Worm (Caenorhabditis elegans) whole organism, L1 larva: ENCODE results near the gene nlp-49.

Experiments
- C16A3.4 ChIP-seq: fragments of 150-350 bp; optimal IDR thresholded peaks from 2 replicates; lab custom pipeline; 2014; ENCODE audit warnings: missing biosample characterization, missing genetic modification characterization
- F16B12.6 ChIP-seq: fragments of 150-350 bp; optimal IDR thresholded peaks from 2 replicates; lab custom pipeline; 2014; ENCODE audit warnings: missing biosample characterization, missing genetic modification characterization
- aly-2 ChIP-seq: fragments of 150-350 bp; optimal IDR thresholded peaks from 2 replicates; lab custom pipeline; 2014; ENCODE audit warnings: missing biosample characterization, missing genetic modification characterization
- blmp-1 ChIP-seq: fragments of 150-350 bp; optimal IDR thresholded peaks from 2 replicates; lab custom pipeline; 2014; ENCODE audit warnings: missing biosample characterization, missing genetic modification characterization
- ceh-8 ChIP-seq: fragments of 200-800 bp; sonication (Bioruptor generic); optimal IDR thresholded peaks from 2 replicates; lab custom pipeline; 2018; ENCODE audit warnings: mild to moderate bottlenecking, missing genetic modification characterization, moderate library complexity, missing compliant biosample characterization
- ceh-90 ChIP-seq: sonication (generic microtip); optimal IDR thresholded peaks from 2 replicates; lab custom pipeline; 2016; ENCODE audit warnings: missing genetic modification characterization, missing compliant biosample characterization
- dsc-1 ChIP-seq: sonication (generic microtip); optimal IDR thresholded peaks from 2 replicates; lab custom pipeline; 2016; ENCODE audit warnings: mild to moderate bottlenecking, missing genetic modification characterization, missing compliant biosample characterization
- egl-13 ChIP-seq: sonication (generic microtip); optimal IDR thresholded peaks from 2 replicates; lab custom pipeline; 2016; ENCODE audit warnings: missing genotype, missing genetic modification reagents, missing genetic modification characterization, missing compliant biosample characterization
- elt-3 ChIP-seq, 6 experiments: fragments of 150-350 bp in 1 of 6; sonication (generic microtip); optimal IDR thresholded peaks; 2 replicates each; lab custom pipeline; 2017 to 2018; ENCODE audit warnings: missing biosample characterization in 6 of 6, missing genetic modification characterization in 6 of 6, inconsistent platforms in 1 of 6
- ets-5 ChIP-seq: fragments of 200-800 bp; sonication (Bioruptor generic); IDR thresholded peaks from 2 replicates; pipeline ENCODE4 v1.3.6; 2022; ENCODE audit warnings: missing genetic modification characterization, missing compliant biosample characterization
- fkh-10 ChIP-seq: sonication (generic microtip); optimal IDR thresholded peaks from 2 replicates; lab custom pipeline; 2017; ENCODE audit warnings: missing biosample characterization, missing genetic modification reagents, missing genetic modification characterization
- fkh-4 ChIP-seq: sonication (generic microtip); optimal IDR thresholded peaks from 2 replicates; lab custom pipeline; 2016; ENCODE audit warnings: missing compliant biosample characterization, missing genetic modification characterization, borderline replicate concordance
- fkh-8 ChIP-seq: sonication (generic microtip); optimal IDR thresholded peaks from 2 replicates; lab custom pipeline; 2016; ENCODE audit warnings: mild to moderate bottlenecking, missing genetic modification characterization, missing compliant biosample characterization
- fos-1 ChIP-seq: fragments of 150-350 bp; optimal IDR thresholded peaks from 2 replicates; lab custom pipeline; 2014; ENCODE audit warnings: missing biosample characterization, missing genetic modification characterization
- hlh-4 ChIP-seq: sonication (generic microtip); optimal IDR thresholded peaks from 2 replicates; lab custom pipeline; 2016; ENCODE audit warnings: mild to moderate bottlenecking, missing genetic modification characterization, missing compliant biosample characterization
- hpl-2 ChIP-seq: fragments of 150-350 bp; optimal IDR thresholded peaks from 2 replicates; lab custom pipeline; 2014; ENCODE audit warnings: missing biosample characterization, missing genetic modification reagents, missing genetic modification characterization
- irx-1 ChIP-seq: sonication (generic microtip); optimal IDR thresholded peaks from 2 replicates; lab custom pipeline; 2016; ENCODE audit warnings: missing genetic modification characterization, missing compliant biosample characterization
- lin-14 ChIP-seq: fragments of 200-800 bp; sonication (Bioruptor generic); optimal IDR thresholded peaks from 2 replicates; lab custom pipeline; 2018; ENCODE audit warnings: mild to moderate bottlenecking, missing genetic modification characterization, moderate library complexity, missing compliant biosample characterization
- lin-39 ChIP-seq: fragments of 150-350 bp; optimal IDR thresholded peaks from 2 replicates; lab custom pipeline; 2014; ENCODE audit warnings: missing biosample characterization, missing genetic modification reagents, missing genetic modification characterization
- mef-2 ChIP-seq: fragments of 150-350 bp; optimal IDR thresholded peaks from 2 replicates; lab custom pipeline; 2014; ENCODE audit warnings: missing biosample characterization, missing genetic modification characterization
- nhr-11 ChIP-seq: fragments of 150-350 bp; optimal IDR thresholded peaks from 2 replicates; lab custom pipeline; 2014; ENCODE audit warnings: missing biosample characterization, missing genetic modification characterization
- nhr-12 ChIP-seq: sonication (generic microtip); optimal IDR thresholded peaks from 2 replicates; lab custom pipeline; 2017; ENCODE audit warnings: missing biosample characterization, missing genetic modification characterization
- nhr-19 ChIP-seq: fragments of 200-800 bp; sonication (Bioruptor generic); conservative IDR thresholded peaks from 2 replicates; pipeline ENCODE4 v1.3.6; 2022; ENCODE audit warnings: missing genetic modification characterization, missing compliant biosample characterization
- nhr-20 ChIP-seq: sonication (generic microtip); optimal IDR thresholded peaks from 2 replicates; lab custom pipeline; 2016; ENCODE audit warnings: mild to moderate bottlenecking, missing genetic modification characterization, missing compliant biosample characterization
- nhr-28 ChIP-seq: fragments of 150-350 bp; optimal IDR thresholded peaks from 2 replicates; lab custom pipeline; 2014; ENCODE audit warnings: missing biosample characterization, missing genetic modification characterization
- nhr-71 ChIP-seq: sonication (generic microtip); optimal IDR thresholded peaks from 2 replicates; lab custom pipeline; 2016; ENCODE audit warnings: mild to moderate bottlenecking, missing genetic modification characterization, moderate library complexity, missing compliant biosample characterization
- nhr-76 ChIP-seq: sonication (generic microtip); optimal IDR thresholded peaks from 2 replicates; lab custom pipeline; 2017; ENCODE audit warnings: missing biosample characterization, missing genetic modification characterization
- nhr-85 ChIP-seq: sonication (generic microtip); peaks from one replicate; lab custom pipeline; 2016; ENCODE audit warnings: missing genetic modification characterization, inconsistent platforms, missing compliant biosample characterization
- nhr-90 ChIP-seq: sonication (generic microtip); optimal IDR thresholded peaks from 2 replicates; lab custom pipeline; 2016; ENCODE audit warnings: mild to moderate bottlenecking, missing genetic modification characterization, missing compliant biosample characterization; ENCODE audit not compliant: poor library complexity
- pag-3 ChIP-seq: sonication (generic microtip); optimal IDR thresholded peaks from 2 replicates; lab custom pipeline; 2017; ENCODE audit warnings: missing genetic modification characterization, mild to moderate bottlenecking, missing compliant biosample characterization, antibody characterized with exemption, borderline replicate concordance; ENCODE audit not compliant: insufficient read depth
- pax-3 ChIP-seq: fragments of 200-800 bp; sonication (Bioruptor generic); optimal IDR thresholded peaks from 2 replicates; lab custom pipeline; 2018; ENCODE audit warnings: mild to moderate bottlenecking, missing genetic modification characterization, moderate library complexity, missing compliant biosample characterization
- skn-1 ChIP-seq: fragments of 150-350 bp; optimal IDR thresholded peaks from 2 replicates; lab custom pipeline; 2014; ENCODE audit warnings: missing biosample characterization, missing genetic modification characterization
- snpc-4 ChIP-seq: fragments of 150-350 bp; optimal IDR thresholded peaks from 2 replicates; lab custom pipeline; 2014; ENCODE audit warnings: missing biosample characterization, missing genetic modification characterization
- snu-23 ChIP-seq: sonication (generic microtip); optimal IDR thresholded peaks from 2 replicates; lab custom pipeline; 2016; ENCODE audit warnings: missing genetic modification characterization, missing compliant biosample characterization
- swsn-7 ChIP-seq: sonication (generic microtip); optimal IDR thresholded peaks from 2 replicates; lab custom pipeline; 2016; ENCODE audit warnings: missing genetic modification characterization, missing compliant biosample characterization
- tbx-2 ChIP-seq: sonication (generic microtip); optimal IDR thresholded peaks from 2 replicates; lab custom pipeline; 2016; ENCODE audit warnings: missing genetic modification characterization, missing compliant biosample characterization

The nlp-49 gene

DNA sequence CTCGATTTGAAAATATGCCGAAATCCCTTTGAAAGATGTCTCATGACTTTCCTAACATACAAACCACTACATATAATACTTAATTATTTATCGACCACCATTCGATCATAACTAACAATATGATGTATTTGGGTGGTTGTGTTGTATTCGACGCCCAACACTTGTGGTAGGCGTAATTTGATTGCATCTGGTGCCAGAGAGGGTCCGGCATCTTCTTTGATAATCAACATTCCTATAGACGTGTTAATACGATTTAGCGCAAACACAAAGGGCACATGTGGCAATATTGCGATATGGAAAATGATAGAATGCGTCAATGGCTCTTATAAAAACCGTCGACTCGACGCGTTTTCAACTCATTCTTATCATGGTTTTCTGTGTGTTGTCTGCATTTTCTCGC, 557 bp upstream of the nlp-49 start:
- no peak for TF ChIP-seq egl-13 (tag; lab: Kevin White, UChicago)
- TF ChIP-seq lin-14, result peak; percentile 15

- no peak for TF ChIP-seq aly-2 (tag; lab: Kevin White, UChicago)
- TF ChIP-seq dsc-1, result no peak
- TF ChIP-seq fkh-10, result no peak
- TF ChIP-seq mef-2, result no peak
- TF ChIP-seq F16B12.6 (tag; lab: Kevin White, UChicago), result no peak
- no peak for TF ChIP-seq nhr-20 (tag; lab: Kevin White, UChicago)
- TF ChIP-seq C16A3.4 (tag; lab: Kevin White, UChicago), result no peak
- TF ChIP-seq nhr-19 (GFP tag; lab: Robert Waterston, UW), result no peak
- no peak for TF ChIP-seq blmp-1 (tag; lab: Kevin White, UChicago)
- no peak for TF ChIP-seq nhr-28 (tag; lab: Kevin White, UChicago)
- TF ChIP-seq fkh-4, result no peak
- no peak for TF ChIP-seq skn-1
- TF ChIP-seq nhr-76 (tag; lab: Kevin White, UChicago), result no peak
- TF ChIP-seq ets-5, result no peak
- no peak for TF ChIP-seq snpc-4 (tag; lab: Kevin White, UChicago)
- no peak for TF ChIP-seq hlh-4 (tag; lab: Kevin White, UChicago)
Observed at ce11 chrX:5905764-5906163, 1.3 kb downstream of the nlp-49 start.

- TF ChIP-seq nhr-11 (tag; lab: Kevin White, UChicago), result no peak
- TF ChIP-seq nhr-12 (tag; lab: Kevin White, UChicago), result no peak
- TF ChIP-seq nhr-85 (tag; lab: Kevin White, UChicago), result no peak
- no peak for TF ChIP-seq elt-3 (tag; optimal IDR thresholded peaks at IDR 0.05; lab: Kevin White, UChicago)
- TF ChIP-seq ceh-8 (GFP tag; lab: Kevin White, UChicago), result no peak
- no peak for TF ChIP-seq nhr-71 (tag; lab: Kevin White, UChicago)
- TF ChIP-seq nhr-90 (tag; lab: Kevin White, UChicago), result no peak
- no peak for TF ChIP-seq nhr-19 (GFP tag; lab: Robert Waterston, UW)
- no peak for TF ChIP-seq ceh-90 (tag; lab: Kevin White, UChicago)
- no peak for TF ChIP-seq hpl-2
- TF ChIP-seq pag-3 (tag; lab: Kevin White, UChicago), result no peak
- no peak for TF ChIP-seq tbx-2
- TF ChIP-seq irx-1, result no peak
- TF ChIP-seq pax-3 (tag; lab: Kevin White, UChicago), result no peak
- no peak for TF ChIP-seq snu-23 (GFP tag; lab: Kevin White, UChicago)
- TF ChIP-seq, all 84 proteins: peak for 0
Observed at ce11 chrX:5917284-5917683, 12.8 kb downstream of the nlp-49 start, which contains the start of gene Y23B4A.1. Gene Y23B4A.1, minus strand, starts transcription at chrX:5917384.

DNA sequence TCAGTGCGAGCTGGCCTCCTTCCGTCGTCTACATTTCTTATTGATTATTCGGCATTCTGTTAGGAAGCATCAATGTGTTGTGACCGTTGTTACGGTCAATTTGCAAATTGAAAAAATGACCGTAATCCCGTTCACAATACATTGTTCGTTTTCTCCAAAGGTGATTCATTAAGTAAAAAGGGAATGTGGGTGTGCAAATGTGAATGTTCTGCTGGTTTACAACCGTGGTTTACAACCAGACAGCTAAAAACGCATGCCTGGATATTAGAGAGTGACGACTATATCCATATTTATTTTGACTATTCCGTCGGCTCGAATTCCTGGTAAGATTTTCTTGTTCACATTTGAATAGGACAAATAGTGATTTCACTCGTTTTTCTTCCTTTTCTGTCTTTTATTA, 14.6 kb downstream of the nlp-49 start, which contains the start of gene capa-1:
TSS of gene capa-1 (plus strand) at position 301 of the 400 bp plus-strand sequence.
- TF ChIP-seq fkh-8 (peak; percentile 16), swsn-7 (tag; lab: Kevin White, UChicago) (no peak)

DNA sequence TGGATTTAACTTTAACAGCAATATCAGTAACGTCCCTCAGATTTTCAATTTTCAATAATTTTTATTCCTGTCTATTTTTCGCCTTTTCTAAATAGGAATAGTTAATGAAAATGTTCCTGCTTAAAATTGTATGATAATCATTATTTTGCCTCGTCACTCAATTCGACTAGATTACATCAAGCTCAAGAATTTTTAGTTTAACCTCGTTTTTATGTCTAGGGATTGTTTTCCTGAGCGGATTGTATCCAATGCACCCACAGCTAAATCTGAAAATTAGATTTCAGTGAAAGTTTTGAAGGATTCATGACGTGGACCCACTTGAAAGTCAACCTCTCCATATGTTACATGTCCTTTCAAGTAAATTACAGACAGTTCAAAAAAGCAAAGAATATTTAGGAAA, 19.2 kb downstream of the nlp-49 start:
- TF ChIP-seq fos-1 (tag; lab: Kevin White, UChicago) (no peak), lin-39 (tag; lab: Kevin White, UChicago) (no peak)
